Worm (Caenorhabditis elegans): ENCODE results near the gene parn-2.

ce11 chrII:12279259-12279658 is 22.8 kb upstream of the parn-2 start, which contains the start of the genes tric-1B.2 and Y57A10A.29:
- TF ChIP-seq snpc-4 (tag; optimal IDR thresholded peaks at IDR 0.05) (no peak), nhr-28 (tag; optimal IDR thresholded peaks at IDR 0.05) (no peak), lin-13 (tag; optimal IDR thresholded peaks at IDR 0.05) (no peak)
